In the genomic region with DNA sequence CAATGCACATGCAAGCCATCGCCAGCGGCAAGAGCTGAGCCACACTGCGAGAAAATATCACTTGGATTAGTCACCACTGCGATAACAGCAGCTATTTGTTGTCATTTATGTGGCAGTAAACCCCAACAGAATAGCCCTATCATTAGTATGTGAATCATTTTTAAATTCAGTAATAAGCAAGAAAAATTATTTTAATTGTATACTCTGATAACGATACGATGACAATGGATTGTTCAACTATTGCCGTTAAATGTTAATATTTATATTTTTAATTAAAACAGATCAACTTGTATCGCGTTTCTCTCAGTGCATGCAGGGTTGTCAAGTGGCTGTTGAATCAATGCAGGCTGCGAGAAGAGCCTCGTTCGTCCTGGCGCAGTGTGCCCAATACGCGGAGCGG, we compare ENCODE assay signal across 5 fruit fly cellular contexts.
TF ChIP-seq lines count a peak whose summit lies in the region.

No protein-coding gene starts in this region.

- no peak for TF ChIP-seq CTCF in whole organism, embryonic (GFP tag; optimal IDR thresholded peaks at IDR 0.05; lab: Kevin White, UChicago)

TF ChIP-seq in whole organism, adult, 20 proteins besides CTCF, POLR2A, EP300 and RAD21:
- TF ChIP-seq CG5204 (GFP tag; optimal IDR thresholded peaks at IDR 0.05; lab: Kevin White, UChicago) (peak; percentile 21), pad (GFP tag; optimal IDR thresholded peaks at IDR 0.05; lab: Kevin White, UChicago) (no peak), CG7101 (tag; optimal IDR thresholded peaks at IDR 0.05; lab: Kevin White, UChicago) (peak; percentile 18), CG33017 (tag; optimal IDR thresholded peaks at IDR 0.05; lab: Kevin White, UChicago) (peak; percentile 15), Hr96 (GFP tag; optimal IDR thresholded peaks at IDR 0.05; lab: Kevin White, UChicago) (no peak), CG7045 (GFP tag; optimal IDR thresholded peaks at IDR 0.05; lab: Kevin White, UChicago) (peak; percentile 34), toe (GFP tag; optimal IDR thresholded peaks at IDR 0.05; lab: Kevin White, UChicago) (peak; percentile 16)

TF ChIP-seq in whole organism, embryonic, 481 proteins besides CTCF, POLR2A, EP300 and RAD21 (continues in another document):
- TF ChIP-seq CG7963 (GFP tag; IDR thresholded peaks at IDR 0.05; lab: Robert Waterston, UW; ENCODE audit: partially characterized antibody), result no peak
- TF ChIP-seq Nf-YB (GFP tag; optimal IDR thresholded peaks at IDR 0.05; lab: Kevin White, UChicago), result no peak
- TF ChIP-seq wor (GFP tag; IDR thresholded peaks at IDR 0.05; lab: Robert Waterston, UW), result no peak
- TF ChIP-seq CoRest (tag; optimal IDR thresholded peaks at IDR 0.05; lab: Kevin White, UChicago), result no peak
- TF ChIP-seq BEAF-32 (GFP tag; optimal IDR thresholded peaks at IDR 0.05; lab: Kevin White, UChicago), result no peak
- TF ChIP-seq CG17359 (tag; optimal IDR thresholded peaks at IDR 0.05; lab: Kevin White, UChicago), result peak; percentile 32
- TF ChIP-seq lov (optimal IDR thresholded peaks at IDR 0.05; lab: Kevin White, UChicago), result no peak
- TF ChIP-seq lov (GFP tag; IDR thresholded peaks at IDR 0.05; lab: Robert Waterston, UW), result no peak
- TF ChIP-seq pb (GFP tag; optimal IDR thresholded peaks at IDR 0.05; lab: Kevin White, UChicago), result no peak
- TF ChIP-seq Chrac-16 (GFP tag; optimal IDR thresholded peaks at IDR 0.05; lab: Kevin White, UChicago), result no peak
- TF ChIP-seq CG11504 (tag; optimal IDR thresholded peaks at IDR 0.05; lab: Kevin White, UChicago), result peak; percentile 59
- TF ChIP-seq Lpt (GFP tag; optimal IDR thresholded peaks at IDR 0.05; lab: Kevin White, UChicago), result no peak
- TF ChIP-seq CG9727 (GFP tag; optimal IDR thresholded peaks at IDR 0.05; lab: Kevin White, UChicago), result peak; percentile 14
- no peak for TF ChIP-seq CG15479 (GFP tag; optimal IDR thresholded peaks at IDR 0.05; lab: Kevin White, UChicago)
- peak; percentile 14 for TF ChIP-seq CG7556 (GFP tag; optimal IDR thresholded peaks at IDR 0.05; lab: Kevin White, UChicago)
- peak; percentile 29; the same call in 1 of the 2 replicates for TF ChIP-seq CG14441 (GFP tag; IDR thresholded peaks at IDR 0.05; lab: Robert Waterston, UW)
- TF ChIP-seq dm (GFP tag; optimal IDR thresholded peaks at IDR 0.05; lab: Kevin White, UChicago), result no peak
- no peak for TF ChIP-seq HLH3B (GFP tag; IDR thresholded peaks at IDR 0.05; lab: Robert Waterston, UW)
- no peak for TF ChIP-seq Rfx (GFP tag; IDR thresholded peaks at IDR 0.05; lab: Robert Waterston, UW)
- no peak for TF ChIP-seq Side (GFP tag; optimal IDR thresholded peaks at IDR 0.05; lab: Kevin White, UChicago)
- TF ChIP-seq MBD-R2 (GFP tag; IDR thresholded peaks at IDR 0.05; lab: Robert Waterston, UW), result no peak

TF ChIP-seq in whole organism, prepupa, 60 proteins besides CTCF, POLR2A, EP300 and RAD21 (continues in another document):
- no peak for TF ChIP-seq CG11902 (GFP tag; optimal IDR thresholded peaks at IDR 0.05; lab: Kevin White, UChicago)
- TF ChIP-seq CG6854 (GFP tag; optimal IDR thresholded peaks at IDR 0.05; lab: Kevin White, UChicago), result no peak
- TF ChIP-seq Sox102F (GFP tag; optimal IDR thresholded peaks at IDR 0.05; lab: Kevin White, UChicago), result peak; percentile 15
- peak; percentile 22; the same call in 1 of the 2 replicates for TF ChIP-seq Gug (GFP tag; IDR thresholded peaks at IDR 0.05; lab: Robert Waterston, UW)
- TF ChIP-seq CG9139 (GFP tag; optimal IDR thresholded peaks at IDR 0.05; lab: Kevin White, UChicago), result no peak
- peak; percentile 15 for TF ChIP-seq Lpt (GFP tag; optimal IDR thresholded peaks at IDR 0.05; lab: Kevin White, UChicago)
- TF ChIP-seq ss (GFP tag; optimal IDR thresholded peaks at IDR 0.05; lab: Kevin White, UChicago), result peak in 1 of 2 experiments; percentile 12
- peak; percentile 31 for TF ChIP-seq CG6276 (GFP tag; optimal IDR thresholded peaks at IDR 0.05; lab: Kevin White, UChicago)
- peak; percentile 15 for TF ChIP-seq net (GFP tag; optimal IDR thresholded peaks at IDR 0.05; lab: Kevin White, UChicago)
- peak; percentile 68 for TF ChIP-seq CG32006 (GFP tag; optimal IDR thresholded peaks at IDR 0.05; lab: Kevin White, UChicago)
- TF ChIP-seq Hr38 (GFP tag; optimal IDR thresholded peaks at IDR 0.05; lab: Kevin White, UChicago), result no peak
- no peak for TF ChIP-seq salr (GFP tag; optimal IDR thresholded peaks at IDR 0.05; lab: Kevin White, UChicago)
- TF ChIP-seq CG34406 (GFP tag; optimal IDR thresholded peaks at IDR 0.05; lab: Kevin White, UChicago), result peak; percentile 39
- no peak for TF ChIP-seq Eip93F (GFP tag; optimal IDR thresholded peaks at IDR 0.05; lab: Kevin White, UChicago)
- peak; percentile 45 for TF ChIP-seq CG3919 (GFP tag; optimal IDR thresholded peaks at IDR 0.05; lab: Kevin White, UChicago)
- TF ChIP-seq dsx (GFP tag; optimal IDR thresholded peaks at IDR 0.05; lab: Kevin White, UChicago; ENCODE audit: poor library complexity, severe bottlenecking), result peak; percentile 16
- no peak for TF ChIP-seq CG11762 (GFP tag; optimal IDR thresholded peaks at IDR 0.05; lab: Kevin White, UChicago; ENCODE audit: insufficient read depth)
- peak; percentile 28 for TF ChIP-seq CG3032 (tag; optimal IDR thresholded peaks at IDR 0.05; lab: Kevin White, UChicago)
- TF ChIP-seq esn (GFP tag; optimal IDR thresholded peaks at IDR 0.05; lab: Kevin White, UChicago), result no peak
- TF ChIP-seq CG10631 (GFP tag; optimal IDR thresholded peaks at IDR 0.05; lab: Kevin White, UChicago), result peak; percentile 44

TF ChIP-seq in whole organism, pupa, 21 proteins besides CTCF, POLR2A, EP300 and RAD21:
- TF ChIP-seq fd96Ca (GFP tag; IDR thresholded peaks at IDR 0.05; lab: Robert Waterston, UW) (peak; percentile 59; the same call in 2 of the 3 replicates), CG9948 (tag; optimal IDR thresholded peaks at IDR 0.05; lab: Kevin White, UChicago) (peak; percentile 37), CG4496 (GFP tag; IDR thresholded peaks at IDR 0.05; lab: Robert Waterston, UW) (peak; percentile 44; the same call in 1 of the 3 replicates), Pif1A (GFP tag; optimal IDR thresholded peaks at IDR 0.05; lab: Kevin White, UChicago) (no peak), gl (tag; optimal IDR thresholded peaks at IDR 0.05; lab: Kevin White, UChicago) (no peak), CG8301 (tag; optimal IDR thresholded peaks at IDR 0.05; lab: Kevin White, UChicago) (peak; percentile 49), CG12605 (GFP tag; IDR thresholded peaks at IDR 0.05; lab: Robert Waterston, UW) (no peak), CG32121 (GFP tag; IDR thresholded peaks at IDR 0.05; lab: Robert Waterston, UW) (peak; percentile 17; the same call in 1 of the 2 replicates), CG8159 (tag; optimal IDR thresholded peaks at IDR 0.05; lab: Kevin White, UChicago) (peak; percentile 61), EcR (GFP tag; optimal IDR thresholded peaks at IDR 0.05; lab: Kevin White, UChicago) (no peak), CG10348 (GFP tag; IDR thresholded peaks at IDR 0.05; lab: Robert Waterston, UW) (no peak), Pif1B (GFP tag; optimal IDR thresholded peaks at IDR 0.05; lab: Kevin White, UChicago) (no peak), rn (GFP tag; IDR thresholded peaks at IDR 0.05; lab: Robert Waterston, UW) (no peak; the same call in 1 of the 2 replicates), CG17806 (tag; optimal IDR thresholded peaks at IDR 0.05; lab: Kevin White, UChicago) (peak; percentile 47), CG14655 (GFP tag; optimal IDR thresholded peaks at IDR 0.05; lab: Kevin White, UChicago) (peak; percentile 59), CG15710 (tag; optimal IDR thresholded peaks at IDR 0.05; lab: Kevin White, UChicago) (peak; percentile 42)

TF ChIP-seq in whole organism, wandering third instar larva, 38 proteins besides CTCF, POLR2A, EP300 and RAD21:
- TF ChIP-seq jim (GFP tag; optimal IDR thresholded peaks at IDR 0.05; lab: Kevin White, UChicago), result no peak
- TF ChIP-seq Hr83 (GFP tag; optimal IDR thresholded peaks at IDR 0.05; lab: Kevin White, UChicago; ENCODE audit: poor library complexity, severe bottlenecking), result no peak
- TF ChIP-seq dl (GFP tag; optimal IDR thresholded peaks at IDR 0.05; lab: Kevin White, UChicago; ENCODE audit: insufficient read depth in 1 of 2, partially characterized antibody in 2 of 2), result no peak
- TF ChIP-seq ey (GFP tag; optimal IDR thresholded peaks at IDR 0.05; lab: Kevin White, UChicago), result no peak
- no peak for TF ChIP-seq Vsx2 (GFP tag; optimal IDR thresholded peaks at IDR 0.05; lab: Kevin White, UChicago; ENCODE audit: partially characterized antibody)
- peak in 1 of 2 experiments; percentile 20 for TF ChIP-seq foxo (GFP tag; optimal IDR thresholded peaks at IDR 0.05; lab: Kevin White, UChicago)
- no peak for TF ChIP-seq br (GFP tag; optimal IDR thresholded peaks at IDR 0.05; lab: Kevin White, UChicago)
- TF ChIP-seq woc (GFP tag; optimal IDR thresholded peaks at IDR 0.05; lab: Kevin White, UChicago), result no peak
- no peak for TF ChIP-seq tai (GFP tag; optimal IDR thresholded peaks at IDR 0.05; lab: Kevin White, UChicago)
- peak; percentile 14 for TF ChIP-seq h (GFP tag; optimal IDR thresholded peaks at IDR 0.05; lab: Kevin White, UChicago)
- no peak for TF ChIP-seq N (GFP tag; optimal IDR thresholded peaks at IDR 0.05; lab: Kevin White, UChicago)
- no peak for TF ChIP-seq fru (GFP tag; optimal IDR thresholded peaks at IDR 0.05; lab: Kevin White, UChicago)
- TF ChIP-seq pan (optimal IDR thresholded peaks at IDR 0.05; lab: Kevin White, UChicago), result no peak
- TF ChIP-seq HLH106 (tag; optimal IDR thresholded peaks at IDR 0.05; lab: Kevin White, UChicago), result peak; percentile 12
- TF ChIP-seq dsf (GFP tag; optimal IDR thresholded peaks at IDR 0.05; lab: Kevin White, UChicago; ENCODE audit: borderline replicate concordance), result no peak
- TF ChIP-seq Dfd (GFP tag; optimal IDR thresholded peaks at IDR 0.05; lab: Kevin White, UChicago), result no peak
- TF ChIP-seq sage (GFP tag; optimal IDR thresholded peaks at IDR 0.05; lab: Kevin White, UChicago), result no peak
- peak; percentile 17 for TF ChIP-seq rgr (GFP tag; optimal IDR thresholded peaks at IDR 0.05; lab: Kevin White, UChicago)
TF ChIP-seq in whole organism, wandering third instar larva: peak in this region for 4.
